Worm (Caenorhabditis elegans): Measurements from ENCODE around the gene F13E6.1.

DNA sequence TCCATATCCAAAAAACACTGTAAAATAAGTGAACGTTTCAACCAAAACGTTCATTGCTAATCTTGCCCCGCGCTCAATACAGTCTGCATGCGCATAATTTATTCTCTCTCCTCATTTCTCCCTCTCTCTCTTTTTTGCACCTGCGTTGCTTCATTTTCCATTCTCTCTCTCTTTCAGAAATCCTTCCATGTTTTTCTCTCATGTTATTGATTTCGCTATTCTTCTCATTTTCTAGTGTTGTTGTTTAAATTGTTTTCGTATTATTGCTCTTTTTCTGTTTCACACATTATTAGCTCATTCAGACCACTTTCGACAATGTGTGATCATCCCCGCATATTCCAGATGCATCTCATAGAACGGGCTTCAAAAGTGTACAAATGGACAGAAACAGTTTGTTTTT lies 4.8 kb upstream of the F13E6.1 start, which contains the start of gene phf-31:
- TF ChIP-seq nhr-12 (tag; optimal IDR thresholded peaks at IDR 0.05) (no peak), mep-1 (tag; optimal IDR thresholded peaks at IDR 0.05) (no peak), unc-62 (GFP tag; optimal IDR thresholded peaks at IDR 0.05) (no peak), ztf-11 (tag; optimal IDR thresholded peaks at IDR 0.05) (no peak), nhr-237 (tag; optimal IDR thresholded peaks at IDR 0.05) (no peak), elt-1 (tag; optimal IDR thresholded peaks at IDR 0.05; ENCODE audit: borderline replicate concordance, insufficient read depth) (no peak), snpc-4 (tag; optimal IDR thresholded peaks at IDR 0.05) (no peak), nhr-28 (tag; optimal IDR thresholded peaks at IDR 0.05) (no peak), unc-39 (tag; optimal IDR thresholded peaks at IDR 0.05) (no peak), elt-3 (tag; optimal IDR thresholded peaks at IDR 0.05) (no peak), lsy-2 (tag; optimal IDR thresholded peaks at IDR 0.05) (no peak), lin-13 (tag; optimal IDR thresholded peaks at IDR 0.05) (no peak), nhr-76 (tag; optimal IDR thresholded peaks at IDR 0.05) (no peak), sem-2 (GFP tag; optimal IDR thresholded peaks at IDR 0.05) (no peak)
